Worm (Caenorhabditis elegans) whole organism, L2 larva: ENCODE data around the gene inos-1.

Experiments
- Y55F3AM.14 ChIP-seq: fragments of 200-800 bp; sonication (Bioruptor generic); optimal IDR thresholded peaks from 2 replicates; lab custom pipeline; 2018; ENCODE audit warnings: mild to moderate bottlenecking, missing genetic modification characterization, missing compliant biosample characterization
- ceh-16 ChIP-seq: fragments of 150-350 bp; optimal IDR thresholded peaks from 2 replicates; lab custom pipeline; 2014; ENCODE audit warnings: missing biosample characterization, missing genetic modification characterization
- elt-1 ChIP-seq: fragments of 150-350 bp; optimal IDR thresholded peaks from 2 replicates; lab custom pipeline; 2014; ENCODE audit warnings: missing biosample characterization, missing genetic modification characterization
- elt-3 ChIP-seq: sonication (generic microtip); optimal IDR thresholded peaks from 2 replicates; lab custom pipeline; 2017; ENCODE audit warnings: missing biosample characterization, missing genetic modification characterization
- nhr-77 ChIP-seq: fragments of 150-350 bp; optimal IDR thresholded peaks from 2 replicates; lab custom pipeline; 2014; ENCODE audit warnings: missing biosample characterization, missing genetic modification characterization
- sma-9 ChIP-seq, 2 experiments: fragments of 150-350 bp in 1 of 2; sonication (generic microtip) in 1 of 2; optimal IDR thresholded peaks; 2 replicates each; lab custom pipeline; 2014 to 2016; ENCODE audit warnings: missing genetic modification characterization in 2 of 2, mild to moderate bottlenecking in 1 of 2, missing biosample characterization in 1 of 2, missing compliant biosample characterization in 1 of 2, missing genetic modification reagents in 1 of 2, moderate library complexity in 1 of 2
- unc-62 ChIP-seq: fragments of 150-350 bp; optimal IDR thresholded peaks from 2 replicates; lab custom pipeline; 2014; ENCODE audit warnings: missing biosample characterization, missing genetic modification reagents, missing genetic modification characterization

- no peak for TF ChIP-seq unc-62 (GFP tag; lab: Kevin White, UChicago)
- no peak for TF ChIP-seq ceh-16
- no peak for TF ChIP-seq sma-9 (GFP tag; optimal IDR thresholded peaks at IDR 0.05; lab: Kevin White, UChicago)
- no peak for TF ChIP-seq sma-9 (tag; optimal IDR thresholded peaks at IDR 0.05; lab: Kevin White, UChicago)
- no peak for TF ChIP-seq elt-3 (tag; lab: Kevin White, UChicago)
- TF ChIP-seq elt-1 (tag; lab: Kevin White, UChicago): no peak
- no peak for TF ChIP-seq nhr-77 (tag; lab: Kevin White, UChicago)
- no peak for TF ChIP-seq Y55F3AM.14 (GFP tag; lab: Kevin White, UChicago)
Observed at ce11 chrII:11688011-11688410, 12.1 kb downstream of the inos-1 start.
